Worm (Caenorhabditis elegans) whole organism, L3 larva: ENCODE measurements around the gene gplb-1.

Experiments
- ZK546.5 ChIP-seq: sonication (generic microtip); optimal IDR thresholded peaks from 2 replicates; lab custom pipeline; 2017; ENCODE audit warnings: missing biosample characterization, missing genetic modification characterization
- ceh-28 ChIP-seq: fragments of 150-350 bp; optimal IDR thresholded peaks from 2 replicates; lab custom pipeline; 2014; ENCODE audit warnings: missing biosample characterization, missing genetic modification reagents, missing genetic modification characterization
- ceh-82 ChIP-seq: fragments of 150-350 bp; optimal IDR thresholded peaks from 2 replicates; lab custom pipeline; 2014; ENCODE audit warnings: missing biosample characterization, missing genetic modification characterization
- fos-1 ChIP-seq: fragments of 150-350 bp; optimal IDR thresholded peaks from 2 replicates; lab custom pipeline; 2014; ENCODE audit warnings: missing biosample characterization, missing genetic modification characterization
- nhr-11 ChIP-seq: fragments of 150-350 bp; optimal IDR thresholded peaks from 2 replicates; lab custom pipeline; 2014; ENCODE audit warnings: missing biosample characterization, missing genetic modification characterization
- nhr-23 ChIP-seq: fragments of 150-350 bp; optimal IDR thresholded peaks from 2 replicates; lab custom pipeline; 2014; ENCODE audit warnings: missing biosample characterization, missing genetic modification reagents, missing genetic modification characterization
- nhr-25 ChIP-seq: sonication (generic microtip); optimal IDR thresholded peaks from 2 replicates; lab custom pipeline; 2017; ENCODE audit warnings: missing biosample characterization, missing genetic modification characterization
- pqm-1 ChIP-seq: fragments of 150-350 bp; optimal IDR thresholded peaks from 2 replicates; lab custom pipeline; 2017; ENCODE audit warnings: missing biosample characterization, missing genetic modification characterization, inconsistent platforms
- snpc-4 ChIP-seq: fragments of 150-350 bp; optimal IDR thresholded peaks from 2 replicates; lab custom pipeline; 2014; ENCODE audit warnings: missing biosample characterization, missing genetic modification characterization
- unc-39 ChIP-seq: sonication (generic microtip); optimal IDR thresholded peaks from 4 replicates; lab custom pipeline; 2017; ENCODE audit warnings: missing biosample characterization, missing genetic modification characterization

DNA sequence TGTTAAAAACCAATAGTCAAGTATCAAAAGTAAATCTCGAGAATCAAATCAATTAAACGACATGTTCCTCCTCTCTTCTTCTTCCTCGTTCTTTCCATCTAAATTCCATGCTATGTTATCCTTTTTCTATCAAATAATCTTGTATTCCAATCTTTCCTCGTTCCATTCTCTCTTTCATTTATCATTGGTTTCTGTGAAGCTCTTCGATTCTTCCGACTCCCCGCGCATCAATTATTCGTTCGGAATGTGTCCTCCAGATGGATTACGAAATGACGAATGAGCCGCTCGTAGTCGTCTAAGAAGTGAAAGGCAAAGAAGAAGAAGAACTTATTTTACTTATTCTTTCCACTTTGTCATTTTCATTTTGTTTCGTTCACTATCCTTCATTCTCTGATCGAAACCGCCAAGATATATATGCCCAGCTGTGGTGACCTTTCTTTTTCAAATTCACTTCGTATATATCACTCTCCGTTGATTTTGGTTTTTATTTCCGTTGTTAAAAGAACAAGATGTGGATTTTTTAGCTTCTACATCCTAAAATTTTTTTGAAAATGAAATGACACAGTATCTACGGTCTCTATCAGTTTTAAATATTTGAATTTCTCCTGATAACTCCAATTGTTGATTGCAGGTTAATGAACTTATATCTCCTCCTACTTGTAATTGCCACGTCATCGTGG is 23.4 kb upstream of the gplb-1 start, which contains the start of gene pxn-1:
- TF ChIP-seq nhr-23 (tag; lab: Kevin White, UChicago) (no peak), ceh-28 (no peak), snpc-4 (tag; lab: Kevin White, UChicago) (no peak), ceh-82 (tag; lab: Kevin White, UChicago) (no peak), nhr-25 (no peak), pqm-1 (no peak), fos-1 (tag; lab: Kevin White, UChicago) (no peak), ZK546.5 (tag; lab: Kevin White, UChicago) (no peak), unc-39 (tag; lab: Kevin White, UChicago) (no peak), nhr-11 (tag; lab: Kevin White, UChicago) (no peak)
